Worm (Caenorhabditis elegans): ENCODE results near the gene cpr-3.

ce11 chrV:15293865-15294264 lies 4.6 kb downstream of the cpr-3 start, which contains the start of gene str-96:
- TF ChIP-seq flt-1 (GFP tag; IDR thresholded peaks at IDR 0.05): no peak
- TF ChIP-seq ztf-23 (GFP tag; IDR thresholded peaks at IDR 0.05): no peak
- no peak for TF ChIP-seq ztf-29 (GFP tag; IDR thresholded peaks at IDR 0.05)
- no peak for TF ChIP-seq tab-1 (GFP tag; IDR thresholded peaks at IDR 0.05)
- no peak for TF ChIP-seq med-1 (GFP tag; optimal IDR thresholded peaks at IDR 0.05; ENCODE audit: insufficient read depth)
- no peak for TF ChIP-seq klf-2 (GFP tag; conservative IDR thresholded peaks at IDR 0.05)
- TF ChIP-seq cog-1 (tag; optimal IDR thresholded peaks at IDR 0.05): no peak

Data from whole organism, midembryonic.